Worm (Caenorhabditis elegans): ENCODE results near the gene W05H5.1.

DNA sequence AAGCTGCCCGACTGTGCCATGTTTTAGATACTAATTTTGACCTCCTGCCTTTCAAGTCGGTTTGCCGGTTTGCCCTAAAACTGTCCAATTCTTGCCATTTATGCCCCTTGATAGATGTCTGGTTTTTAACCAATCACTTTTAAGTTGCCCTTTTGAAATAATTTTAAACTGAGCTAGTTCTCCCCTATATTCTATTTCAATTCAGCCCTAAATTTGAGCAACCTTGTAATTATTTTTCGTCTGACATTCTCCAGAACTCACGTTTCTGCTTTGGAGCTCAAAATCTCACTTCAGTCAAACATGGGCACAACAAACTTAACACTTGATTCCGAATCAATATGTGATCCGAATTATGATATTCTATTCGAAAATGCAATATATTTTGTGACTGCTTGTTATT is 28.8 kb upstream of the W05H5.1 start, which contains the start of gene srg-17:
- TF ChIP-seq ceh-28 (tag; optimal IDR thresholded peaks at IDR 0.05) (no peak), fkh-10 (GFP tag; optimal IDR thresholded peaks at IDR 0.05) (no peak), nhr-237 (tag; optimal IDR thresholded peaks at IDR 0.05) (no peak), fos-1 (tag; optimal IDR thresholded peaks at IDR 0.05) (no peak), nhr-41 (GFP tag; IDR thresholded peaks at IDR 0.05) (no peak), unc-62 (GFP tag; optimal IDR thresholded peaks at IDR 0.05 in 1 of 2) (no peak), unc-62 (tag; optimal IDR thresholded peaks at IDR 0.05) (no peak), spr-1 (tag; optimal IDR thresholded peaks at IDR 0.05) (no peak)
